Worm (Caenorhabditis elegans): Measurements from ENCODE around the gene F21D9.4.

- TF ChIP-seq nhr-237 (tag; optimal IDR thresholded peaks at IDR 0.05) (no peak), egl-27 (tag; optimal IDR thresholded peaks at IDR 0.05) (no peak), unc-39 (tag; optimal IDR thresholded peaks at IDR 0.05) (no peak), ceh-82 (tag; optimal IDR thresholded peaks at IDR 0.05) (no peak), unc-62 (GFP tag; optimal IDR thresholded peaks at IDR 0.05) (no peak), nhr-11 (tag; optimal IDR thresholded peaks at IDR 0.05) (no peak), skn-1 (tag; optimal IDR thresholded peaks at IDR 0.05) (no peak), lin-15B (tag; optimal IDR thresholded peaks at IDR 0.05) (no peak), pqm-1 (tag; optimal IDR thresholded peaks at IDR 0.05) (no peak), jun-1 (tag; optimal IDR thresholded peaks at IDR 0.05) (no peak), ztf-4 (tag; optimal IDR thresholded peaks at IDR 0.05) (no peak), zag-1 (tag; optimal IDR thresholded peaks at IDR 0.05) (no peak), elt-3 (tag; optimal IDR thresholded peaks at IDR 0.05) (no peak), ztf-11 (tag; optimal IDR thresholded peaks at IDR 0.05) (no peak)
Measured at ce11 chrV:19217675-19218074, 35.9 kb upstream of the F21D9.4 start, which contains the start of gene oac-49.

All from whole organism, L3 larva.